Worm (Caenorhabditis elegans): ENCODE results near the gene odr-10.

odr-10 gene

DNA sequence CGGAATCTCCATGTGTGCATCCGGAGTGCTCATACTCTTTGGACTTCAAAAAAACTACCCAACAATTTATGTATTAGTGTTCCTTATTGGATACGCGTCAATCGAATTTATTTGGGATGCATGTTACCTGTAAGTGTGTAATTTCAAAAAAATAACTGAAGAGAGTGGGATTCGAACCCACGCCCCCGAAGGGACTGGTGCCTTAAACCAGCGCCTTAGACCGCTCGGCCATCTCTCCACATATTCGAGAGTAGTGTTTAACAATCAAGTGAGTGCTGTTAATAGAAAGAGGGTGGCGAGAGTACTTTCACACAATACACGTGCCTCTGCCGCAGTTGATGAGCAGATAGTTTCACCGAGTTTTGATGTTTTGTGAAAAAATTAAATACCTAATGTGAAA, 37.2 kb upstream of the odr-10 start (continued):
- TF ChIP-seq D1046.2 (GFP tag; IDR thresholded peaks at IDR 0.05) = peak; percentile 58; the same call in 1 of the 2 replicates
- TF ChIP-seq mes-2 (tag; optimal IDR thresholded peaks at IDR 0.05; ENCODE audit: poor library complexity, severe bottlenecking) = peak; percentile 82
- TF ChIP-seq daf-19 (GFP tag; conservative IDR thresholded peaks at IDR 0.05) = peak; percentile 90
- peak; percentile 59 for TF ChIP-seq hlh-11 (tag; optimal IDR thresholded peaks at IDR 0.05)
- no peak for TF ChIP-seq tag-97 (GFP tag; IDR thresholded peaks at IDR 0.05)
- no peak for TF ChIP-seq attf-4 (tag; optimal IDR thresholded peaks at IDR 0.05)
- peak; percentile 60 for TF ChIP-seq lir-3 (tag; optimal IDR thresholded peaks at IDR 0.05)
- no peak for TF ChIP-seq lin-15B (tag; optimal IDR thresholded peaks at IDR 0.05)
- TF ChIP-seq ceh-28 (tag; optimal IDR thresholded peaks at IDR 0.05) = no peak
- TF ChIP-seq nhr-11 (tag; optimal IDR thresholded peaks at IDR 0.05) = peak; percentile 15
- peak; percentile 83 for TF ChIP-seq snpc-1.2 (GFP tag; IDR thresholded peaks at IDR 0.05)
- TF ChIP-seq saeg-2 (GFP tag; IDR thresholded peaks at IDR 0.05) = no peak
- TF ChIP-seq T26A8.4 (GFP tag; IDR thresholded peaks at IDR 0.05) = peak; percentile 73
- no peak for TF ChIP-seq R02D3.7 (tag; optimal IDR thresholded peaks at IDR 0.05)
- no peak for TF ChIP-seq zfp-3 (GFP tag; conservative IDR thresholded peaks at IDR 0.05)
- TF ChIP-seq Y75B8A.6 (GFP tag; IDR thresholded peaks at IDR 0.05) = 0 out of 2 replicates have a peak, but pooled peaks have one; percentile 62
- TF ChIP-seq ceh-82 (tag; optimal IDR thresholded peaks at IDR 0.05) = no peak
- peak; percentile 25 for TF ChIP-seq sdz-12 (GFP tag; optimal IDR thresholded peaks at IDR 0.05)
- peak; percentile 87 for TF ChIP-seq tra-1 (GFP tag; IDR thresholded peaks at IDR 0.05)
- TF ChIP-seq nhr-28 (tag; optimal IDR thresholded peaks at IDR 0.05) = peak; percentile 56
- no peak for TF ChIP-seq ztf-11 (tag; optimal IDR thresholded peaks at IDR 0.05)
- TF ChIP-seq hif-1 (tag; optimal IDR thresholded peaks at IDR 0.05) = peak in 1 of 2 experiments; percentile 36
- TF ChIP-seq T20F7.1 (GFP tag; optimal IDR thresholded peaks at IDR 0.05) = peak; percentile 43
- TF ChIP-seq hmg-1.1 (GFP tag; IDR thresholded peaks at IDR 0.05) = peak; percentile 68
- no peak for TF ChIP-seq aly-2 (tag; optimal IDR thresholded peaks at IDR 0.05)
- no peak for TF ChIP-seq nhr-111 (GFP tag; optimal IDR thresholded peaks at IDR 0.05)
- TF ChIP-seq madf-5 (GFP tag; IDR thresholded peaks at IDR 0.05) = peak; percentile 64 to 73; a peak in 3 of 4 replicates
- no peak for TF ChIP-seq nhr-102 (tag; optimal IDR thresholded peaks at IDR 0.05)
- no peak for TF ChIP-seq cey-2 (tag; optimal IDR thresholded peaks at IDR 0.05; ENCODE audit: borderline replicate concordance, insufficient read depth)
- TF ChIP-seq F26F4.8 (GFP tag; conservative IDR thresholded peaks at IDR 0.05) = peak; percentile 87
- TF ChIP-seq pqm-1 (tag; optimal IDR thresholded peaks at IDR 0.05) = no peak
- peak; percentile 76 for TF ChIP-seq ZK337.2 (GFP tag; IDR thresholded peaks at IDR 0.05)
- no peak for TF ChIP-seq F49E8.2 (tag; optimal IDR thresholded peaks at IDR 0.05; ENCODE audit: borderline replicate concordance)
- no peak for TF ChIP-seq ceh-62 (tag; optimal IDR thresholded peaks at IDR 0.05)
- TF ChIP-seq nhr-25 (tag; optimal IDR thresholded peaks at IDR 0.05; ENCODE audit: borderline replicate concordance, insufficient read depth) = no peak
- TF ChIP-seq madf-9 (GFP tag; conservative IDR thresholded peaks at IDR 0.05) = peak; percentile 80
- TF ChIP-seq zag-1 (tag; optimal IDR thresholded peaks at IDR 0.05) = no peak
- peak; percentile 63 for TF ChIP-seq gei-8 (GFP tag; optimal IDR thresholded peaks at IDR 0.05)
- TF ChIP-seq jun-1 (tag; optimal IDR thresholded peaks at IDR 0.05) = no peak
- no peak for TF ChIP-seq set-16 (GFP tag; IDR thresholded peaks at IDR 0.05)
- TF ChIP-seq nhr-77 (tag; optimal IDR thresholded peaks at IDR 0.05) = no peak
- TF ChIP-seq ceh-32 (tag; optimal IDR thresholded peaks at IDR 0.05; ENCODE audit: poor library complexity) = no peak
- TF ChIP-seq zfp-2 (tag; optimal IDR thresholded peaks at IDR 0.05) = peak; percentile 29
- peak; percentile 80 for TF ChIP-seq duxl-1 (tag; optimal IDR thresholded peaks at IDR 0.05; ENCODE audit: poor library complexity)
- peak; percentile 29 to 92 for TF ChIP-seq mdl-1 (tag; optimal IDR thresholded peaks at IDR 0.05)
- TF ChIP-seq php-3 (GFP tag; IDR thresholded peaks at IDR 0.05) = peak; percentile 75
- peak; percentile 43 for TF ChIP-seq nhr-6 (tag; optimal IDR thresholded peaks at IDR 0.05)
- TF ChIP-seq rbr-2 (tag; optimal IDR thresholded peaks at IDR 0.05) = peak; percentile 55
- 0 out of 2 replicates have a peak, but pooled peaks have one; percentile 33 for TF ChIP-seq mxl-2 (GFP tag; conservative IDR thresholded peaks at IDR 0.05)
- no peak for TF ChIP-seq spr-3 (GFP tag; optimal IDR thresholded peaks at IDR 0.05)

Data from whole organism, L4 larva.